Fruit fly (Drosophila melanogaster) whole organism, embryonic: ENCODE measurements around the gene CG43117.
A peak's percentile ranks its signal among the peaks of the same experiment; 100 is the strongest.

ENCODE experiments used
- Bgb ChIP-seq: fragments of 200-800 bp; sonication (Bioruptor generic); IDR thresholded peaks from 2 replicates; pipeline ENCODE4 v1.3.6; 2022; ENCODE audit warnings: missing biosample characterization, missing genetic modification characterization; ENCODE audit not compliant: partially characterized antibody
- CG15073 ChIP-seq: fragments of 200-800 bp; sonication (Bioruptor generic); optimal IDR thresholded peaks from 2 replicates; lab custom pipeline; 2016; ENCODE audit warnings: missing biosample characterization, missing genetic modification characterization
- CG18599 ChIP-seq: fragments of 200-800 bp; sonication (Bioruptor generic); optimal IDR thresholded peaks from 3 replicates; lab custom pipeline; 2017; ENCODE audit warnings: missing biosample characterization, missing genetic modification characterization, mild to moderate bottlenecking, moderate library complexity, missing genetic modification reagents
- CG6175 ChIP-seq: fragments of 200-800 bp; sonication (Bioruptor generic); IDR thresholded peaks from 3 replicates; pipeline ENCODE4 v1.3.6; 2022; ENCODE audit warnings: missing biosample characterization, missing genetic modification characterization
- Hr3 ChIP-seq: fragments of 200-800 bp; sonication (Bioruptor generic); optimal IDR thresholded peaks from 3 replicates; lab custom pipeline; 2016; ENCODE audit warnings: missing biosample characterization, missing genetic modification characterization
- bcd ChIP-seq: fragments of 200-800 bp; sonication (Bioruptor generic); optimal IDR thresholded peaks from 2 replicates; lab custom pipeline; 2017; ENCODE audit warnings: missing biosample characterization, mild to moderate bottlenecking, missing genetic modification characterization

dm6 chr3R:26462173-26462959, 7.8 kb downstream of the CG43117 start:
- TF ChIP-seq CG15073 (GFP tag; lab: Kevin White, UChicago), result no peak
- TF ChIP-seq Hr3 (GFP tag; lab: Kevin White, UChicago), result no peak
- TF ChIP-seq CG18599 (GFP tag; lab: Kevin White, UChicago), result peak; percentile 12
- no peak; the same call in 1 of the 2 replicates for TF ChIP-seq Bgb (GFP tag; lab: Robert Waterston, UW)
- no peak for TF ChIP-seq bcd (GFP tag; lab: Kevin White, UChicago)
- no peak for TF ChIP-seq CG6175 (GFP tag; lab: Robert Waterston, UW)
